Worm (Caenorhabditis elegans): ENCODE results near the gene C06E1.11.

- TF ChIP-seq elt-3 (tag; optimal IDR thresholded peaks at IDR 0.05) (no peak), mls-2 (tag; optimal IDR thresholded peaks at IDR 0.05) (no peak), nhr-28 (tag; optimal IDR thresholded peaks at IDR 0.05) (no peak), ztf-11 (tag; optimal IDR thresholded peaks at IDR 0.05) (no peak), unc-62 (GFP tag; optimal IDR thresholded peaks at IDR 0.05) (no peak), blmp-1 (tag; optimal IDR thresholded peaks at IDR 0.05) (no peak), nhr-76 (tag; optimal IDR thresholded peaks at IDR 0.05) (no peak), lin-13 (tag; optimal IDR thresholded peaks at IDR 0.05) (no peak), nhr-12 (tag; optimal IDR thresholded peaks at IDR 0.05) (no peak), unc-39 (tag; optimal IDR thresholded peaks at IDR 0.05) (no peak)
Observed at ce11 chrIII:8663143-8663542, 46.7 kb upstream of the C06E1.11 start.

All from whole organism, mixed stage, embryonic.